Fruit fly (Drosophila melanogaster) whole organism, wandering third instar larva: ENCODE measurements around the gene ara.

ENCODE experiments used
- Jra ChIP-seq: sonication (Bioruptor generic); optimal IDR thresholded peaks from 2 replicates; lab custom pipeline; 2016; ENCODE audit warnings: missing biosample characterization, missing genetic modification characterization
- dsf ChIP-seq: sonication (Bioruptor generic); optimal IDR thresholded peaks from 2 replicates; lab custom pipeline; 2016; ENCODE audit warnings: missing biosample characterization, missing genetic modification characterization, borderline replicate concordance
- rgr ChIP-seq: fragments of 200-800 bp; sonication (Bioruptor generic); optimal IDR thresholded peaks from 3 replicates; lab custom pipeline; 2016; ENCODE audit warnings: missing biosample characterization, mild to moderate bottlenecking, missing genetic modification characterization
- tai ChIP-seq: sonication (Bioruptor generic); optimal IDR thresholded peaks from 2 replicates; lab custom pipeline; 2016; ENCODE audit warnings: missing biosample characterization, missing genetic modification characterization

- no peak for TF ChIP-seq rgr (GFP tag; lab: Kevin White, UChicago)
- no peak for TF ChIP-seq Jra (GFP tag; lab: Kevin White, UChicago)
- no peak for TF ChIP-seq dsf (GFP tag; lab: Kevin White, UChicago)
- TF ChIP-seq tai (GFP tag; lab: Kevin White, UChicago) = no peak
Measured at dm6 chr3L:12580212-12580676, at the start of gene ara.
